Worm (Caenorhabditis elegans) whole organism, L4/young adult: Measurements from ENCODE around the gene pch-2.

ENCODE experiments used
- W03F9.2 ChIP-seq: fragments of 150-350 bp; optimal IDR thresholded peaks from 2 replicates; lab custom pipeline; 2014; ENCODE audit warnings: missing biosample characterization, missing genetic modification characterization
- dao-5 ChIP-seq: sonication (generic microtip); optimal IDR thresholded peaks from 2 replicates; lab custom pipeline; 2016; ENCODE audit warnings: missing genotype, missing genetic modification characterization, moderate library complexity, missing compliant biosample characterization

ce11 chrII:8149930-8150329 is 8.2 kb upstream of the pch-2 start, which contains the start of gene F10B5.3:
- TF ChIP-seq W03F9.2 (tag; lab: Kevin White, UChicago), result no peak
- TF ChIP-seq dao-5 (tag; lab: Kevin White, UChicago), result no peak
